Fruit fly (Drosophila melanogaster) whole organism, prepupa: ENCODE measurements around the gene CHES-1-like.
A peak's percentile ranks its signal among the peaks of the same experiment; 100 is the strongest.

Experiments
- Blimp-1 ChIP-seq: fragments of 200-800 bp; sonication (Bioruptor generic); optimal IDR thresholded peaks from 3 replicates; lab custom pipeline; 2017; ENCODE audit warnings: missing biosample characterization, missing genetic modification characterization, mild to moderate bottlenecking, moderate library complexity, missing genetic modification reagents
- CG10631 ChIP-seq: fragments of 200-800 bp; sonication (Bioruptor generic); optimal IDR thresholded peaks from 2 replicates; lab custom pipeline; 2016; ENCODE audit warnings: missing biosample characterization, missing genetic modification characterization
- CG10669 ChIP-seq: fragments of 200-800 bp; sonication (Bioruptor generic); optimal IDR thresholded peaks from 3 replicates; lab custom pipeline; 2018; ENCODE audit warnings: missing biosample characterization, mild to moderate bottlenecking, missing genetic modification characterization, moderate library complexity
- CG11294 ChIP-seq: fragments of 200-800 bp; sonication (Bioruptor generic); IDR thresholded peaks from 2 replicates; pipeline ENCODE4 v1.3.6; 2022; ENCODE audit warnings: missing biosample characterization, missing genetic modification characterization
- CG11762 ChIP-seq: fragments of 200-800 bp; sonication (Bioruptor generic); optimal IDR thresholded peaks from 3 replicates; lab custom pipeline; 2016; ENCODE audit warnings: missing biosample characterization, missing genetic modification characterization; ENCODE audit not compliant: insufficient read depth
- CG15336 ChIP-seq: fragments of 200-800 bp; sonication (Bioruptor generic); IDR thresholded peaks from 2 replicates; pipeline ENCODE4 v1.3.6; 2022; ENCODE audit warnings: missing biosample characterization, missing genetic modification characterization
- CG1621 ChIP-seq: fragments of 200-800 bp; sonication (Bioruptor generic); optimal IDR thresholded peaks from 3 replicates; lab custom pipeline; 2018; ENCODE audit warnings: missing biosample characterization, mild to moderate bottlenecking, missing genetic modification characterization
- CG16779 ChIP-seq: fragments of 200-800 bp; sonication (Bioruptor generic); optimal IDR thresholded peaks from 3 replicates; lab custom pipeline; 2017; ENCODE audit warnings: missing biosample characterization, mild to moderate bottlenecking, missing genetic modification characterization
- CG32006 ChIP-seq: fragments of 200-800 bp; sonication (Bioruptor generic); optimal IDR thresholded peaks from 3 replicates; lab custom pipeline; 2017; ENCODE audit warnings: missing biosample characterization, mild to moderate bottlenecking, missing genetic modification characterization
- CG3919 ChIP-seq: fragments of 200-800 bp; sonication (Bioruptor generic); optimal IDR thresholded peaks from 3 replicates; lab custom pipeline; 2016; ENCODE audit warnings: missing biosample characterization, missing genetic modification characterization
- CG4318 ChIP-seq: fragments of 200-800 bp; sonication (Bioruptor generic); optimal IDR thresholded peaks from 3 replicates; lab custom pipeline; 2017; ENCODE audit warnings: missing biosample characterization, mild to moderate bottlenecking, missing genetic modification characterization
- CG6276 ChIP-seq: fragments of 200-800 bp; sonication (Bioruptor generic); optimal IDR thresholded peaks from 2 replicates; lab custom pipeline; 2017; ENCODE audit warnings: missing biosample characterization, mild to moderate bottlenecking, missing genetic modification characterization
- CG6792 ChIP-seq: fragments of 200-800 bp; sonication (Bioruptor generic); optimal IDR thresholded peaks from 3 replicates; lab custom pipeline; 2016; ENCODE audit warnings: missing biosample characterization, missing genetic modification characterization
- CG6808 ChIP-seq: fragments of 200-800 bp; sonication (Bioruptor generic); optimal IDR thresholded peaks from 3 replicates; lab custom pipeline; 2017; ENCODE audit warnings: missing biosample characterization, missing genetic modification characterization, mild to moderate bottlenecking, moderate library complexity, missing genetic modification reagents
- CG8632 ChIP-seq: fragments of 200-800 bp; sonication (Bioruptor generic); optimal IDR thresholded peaks from 3 replicates; lab custom pipeline; 2016; ENCODE audit warnings: missing biosample characterization, missing genetic modification characterization
- CG9139 ChIP-seq: fragments of 200-800 bp; sonication (Bioruptor generic); optimal IDR thresholded peaks from 3 replicates; lab custom pipeline; 2017; ENCODE audit warnings: missing biosample characterization, mild to moderate bottlenecking, missing genetic modification characterization
- Eip78C ChIP-seq: fragments of 200-800 bp; sonication (Bioruptor generic); peaks from one replicate; lab custom pipeline; 2016; ENCODE audit warnings: missing biosample characterization, missing genetic modification characterization
- Eip93F ChIP-seq: fragments of 200-800 bp; sonication (Bioruptor generic); optimal IDR thresholded peaks from 2 replicates; lab custom pipeline; 2016; ENCODE audit warnings: missing biosample characterization, mild to moderate bottlenecking, missing genetic modification characterization
- Ets96B ChIP-seq: fragments of 200-800 bp; optimal IDR thresholded peaks from 2 replicates; lab custom pipeline; 2019; ENCODE audit warnings: missing biosample characterization, mild to moderate bottlenecking, missing genetic modification characterization, moderate library complexity
- Gug ChIP-seq: fragments of 200-800 bp; sonication (Bioruptor generic); IDR thresholded peaks from 2 replicates; pipeline ENCODE4 v1.3.6; 2022; ENCODE audit warnings: missing biosample characterization, missing genetic modification characterization
- Hr38 ChIP-seq: sonication (Bioruptor generic); optimal IDR thresholded peaks from 2 replicates; lab custom pipeline; 2016; ENCODE audit warnings: missing biosample characterization, missing genetic modification characterization
- Hr39 ChIP-seq: fragments of 200-800 bp; sonication (Bioruptor generic); optimal IDR thresholded peaks from 2 replicates; lab custom pipeline; 2016; ENCODE audit warnings: missing biosample characterization, missing genetic modification characterization
- Hr4 ChIP-seq: fragments of 200-800 bp; sonication (Bioruptor generic); optimal IDR thresholded peaks from 3 replicates; lab custom pipeline; 2016; ENCODE audit warnings: missing biosample characterization, missing genetic modification characterization
- Lpt ChIP-seq: fragments of 200-800 bp; sonication (Bioruptor generic); optimal IDR thresholded peaks from 3 replicates; lab custom pipeline; 2016; ENCODE audit warnings: missing biosample characterization, missing genetic modification characterization
- Met ChIP-seq: fragments of 200-800 bp; sonication (Bioruptor generic); optimal IDR thresholded peaks from 3 replicates; lab custom pipeline; 2016; ENCODE audit warnings: missing biosample characterization, missing genetic modification characterization
- OdsH ChIP-seq: fragments of 200-800 bp; sonication (Bioruptor generic); optimal IDR thresholded peaks from 3 replicates; lab custom pipeline; 2016; ENCODE audit warnings: missing biosample characterization, missing genetic modification characterization
- Smox ChIP-seq: fragments of 200-800 bp; sonication (Bioruptor generic); optimal IDR thresholded peaks from 3 replicates; lab custom pipeline; 2016; ENCODE audit warnings: missing biosample characterization, missing genetic modification characterization
- Sox102F ChIP-seq: fragments of 200-800 bp; sonication (Bioruptor generic); optimal IDR thresholded peaks from 2 replicates; lab custom pipeline; 2016; ENCODE audit warnings: missing biosample characterization, mild to moderate bottlenecking, missing genetic modification characterization
- Sox14 ChIP-seq: fragments of 200-800 bp; sonication (Bioruptor generic); optimal IDR thresholded peaks from 3 replicates; lab custom pipeline; 2016; ENCODE audit warnings: missing biosample characterization, missing genetic modification characterization
- Sox15 ChIP-seq: fragments of 200-800 bp; sonication (Bioruptor generic); optimal IDR thresholded peaks from 3 replicates; lab custom pipeline; 2016; ENCODE audit warnings: missing biosample characterization, missing genetic modification characterization
- achi ChIP-seq: fragments of 200-800 bp; sonication (Bioruptor generic); optimal IDR thresholded peaks from 3 replicates; lab custom pipeline; 2016; ENCODE audit warnings: missing biosample characterization, missing genetic modification characterization
- acj6 ChIP-seq: fragments of 200-800 bp; sonication (Bioruptor generic); optimal IDR thresholded peaks from 3 replicates; lab custom pipeline; 2016; ENCODE audit warnings: missing biosample characterization, missing genetic modification characterization
- cyc ChIP-seq: fragments of 200-800 bp; sonication (Bioruptor generic); optimal IDR thresholded peaks from 3 replicates; lab custom pipeline; 2016; ENCODE audit warnings: missing biosample characterization, missing genetic modification characterization
- dsx ChIP-seq: fragments of 200-800 bp; optimal IDR thresholded peaks from 3 replicates; lab custom pipeline; 2019; ENCODE audit warnings: missing biosample characterization, mild to moderate bottlenecking, missing genetic modification characterization, moderate library complexity; ENCODE audit not compliant: poor library complexity, severe bottlenecking
- fd59A ChIP-seq: fragments of 200-800 bp; sonication (Bioruptor generic); optimal IDR thresholded peaks from 2 replicates; lab custom pipeline; 2017; ENCODE audit warnings: missing biosample characterization, mild to moderate bottlenecking, missing genetic modification characterization, missing genetic modification reagents
- fd85E ChIP-seq: fragments of 200-800 bp; sonication (Bioruptor generic); optimal IDR thresholded peaks from 3 replicates; lab custom pipeline; 2016; ENCODE audit warnings: missing biosample characterization, missing genetic modification characterization
- fkh ChIP-seq: fragments of 200-800 bp; sonication (Bioruptor generic); optimal IDR thresholded peaks from 3 replicates; lab custom pipeline; 2017; ENCODE audit warnings: missing biosample characterization, mild to moderate bottlenecking, missing genetic modification characterization, moderate library complexity
- pdm3 ChIP-seq: fragments of 200-800 bp; sonication (Bioruptor generic); optimal IDR thresholded peaks from 3 replicates; lab custom pipeline; 2016; ENCODE audit warnings: missing biosample characterization, missing genetic modification characterization
- salr ChIP-seq, 2 experiments: fragments of 200-800 bp; sonication (Bioruptor generic); optimal IDR thresholded peaks; 3 replicates each; lab custom pipeline; 2016 to 2018; ENCODE audit warnings: missing biosample characterization in 2 of 2, missing genetic modification characterization in 2 of 2, mild to moderate bottlenecking in 1 of 2
- spab ChIP-seq: fragments of 200-800 bp; sonication (Bioruptor generic); optimal IDR thresholded peaks from 2 replicates; lab custom pipeline; 2017; ENCODE audit warnings: missing biosample characterization, mild to moderate bottlenecking, missing genetic modification characterization, missing genetic modification reagents
- svp ChIP-seq: fragments of 200-800 bp; sonication (Bioruptor generic); peaks from one replicate; lab custom pipeline; 2016; ENCODE audit warnings: missing biosample characterization, missing genetic modification characterization
- vri ChIP-seq: fragments of 200-800 bp; sonication (Bioruptor generic); optimal IDR thresholded peaks from 3 replicates; lab custom pipeline; 2016; ENCODE audit warnings: missing biosample characterization, mild to moderate bottlenecking, missing genetic modification characterization

CHES-1-like gene

dm6 chrX:7706398-7707349, 2.5 kb downstream of the CHES-1-like start (continued):
- TF ChIP-seq CG10631 (GFP tag; lab: Kevin White, UChicago), result peak; percentile 99
- TF ChIP-seq Sox15, result peak; percentile 93
- peak; percentile 91 for TF ChIP-seq fkh (GFP tag; lab: Kevin White, UChicago)
- peak; percentile 91 for TF ChIP-seq fd85E (GFP tag; lab: Kevin White, UChicago)
- TF ChIP-seq CG16779 (tag; lab: Kevin White, UChicago), result peak; percentile 96
- TF ChIP-seq Ets96B (tag; lab: Kevin White, UChicago), result peak; percentile 99
- TF ChIP-seq acj6, result peak; percentile 98
- TF ChIP-seq Met (GFP tag; lab: Kevin White, UChicago), result peak; percentile 97
- peak; percentile 98 for TF ChIP-seq achi (GFP tag; lab: Kevin White, UChicago)
- peak; percentile 96 for TF ChIP-seq Hr4 (GFP tag; lab: Kevin White, UChicago)
- TF ChIP-seq CG32006 (GFP tag; lab: Kevin White, UChicago), result peak; percentile 98
- peak; percentile 91 for TF ChIP-seq CG11762 (GFP tag; lab: Kevin White, UChicago)
- TF ChIP-seq Sox14 (GFP tag; lab: Kevin White, UChicago), result peak; percentile 95
- TF ChIP-seq Sox102F (GFP tag; lab: Kevin White, UChicago), result peak; percentile 97
- peak; percentile 98 for TF ChIP-seq svp (GFP tag; lab: Kevin White, UChicago)
- TF ChIP-seq cyc (GFP tag; lab: Kevin White, UChicago), result peak; percentile 94
- peak; percentile 98 for TF ChIP-seq CG9139 (GFP tag; lab: Kevin White, UChicago)
- TF ChIP-seq, all 60 proteins: peak for 59

- TF ChIP-seq Hr38 (no peak), Blimp-1 (GFP tag; lab: Kevin White, UChicago) (peak; percentile 84), Met (GFP tag; lab: Kevin White, UChicago) (peak; percentile 95), CG6792 (GFP tag; lab: Kevin White, UChicago) (peak; percentile 92), CG15336 (GFP tag; lab: Robert Waterston, UW) (peak; percentile 90), cyc (GFP tag; lab: Kevin White, UChicago) (peak; percentile 91), Ets96B (tag; lab: Kevin White, UChicago) (peak; percentile 92), vri (GFP tag; lab: Kevin White, UChicago) (peak; percentile 78), fd59A (GFP tag; lab: Kevin White, UChicago) (peak; percentile 89), CG6808 (GFP tag; lab: Kevin White, UChicago) (peak; percentile 86), CG32006 (GFP tag; lab: Kevin White, UChicago) (peak; percentile 96), Eip78C (peak; percentile 99), Lpt (GFP tag; lab: Kevin White, UChicago) (peak; percentile 91), CG11294 (GFP tag; lab: Robert Waterston, UW) (peak; percentile 83), CG3919 (GFP tag; lab: Kevin White, UChicago) (peak; percentile 94), Sox14 (GFP tag; lab: Kevin White, UChicago) (peak; percentile 90), Hr39 (GFP tag; lab: Kevin White, UChicago) (peak; percentile 91), Smox (peak; percentile 94), spab (peak; percentile 90), Hr4 (GFP tag; lab: Kevin White, UChicago) (peak; percentile 91), dsx (GFP tag; lab: Kevin White, UChicago) (peak; percentile 99), Eip93F (GFP tag; lab: Kevin White, UChicago) (peak; percentile 90), CG8632 (GFP tag; lab: Kevin White, UChicago) (peak; percentile 92), CG1621 (peak; percentile 80), svp (GFP tag; lab: Kevin White, UChicago) (peak; percentile 96), CG10669 (GFP tag; lab: Kevin White, UChicago) (peak; percentile 93), CG16779 (tag; lab: Kevin White, UChicago) (peak; percentile 88), CG6276 (GFP tag; lab: Kevin White, UChicago) (peak; percentile 93), salr (GFP tag; optimal IDR thresholded peaks at IDR 0.05; lab: Kevin White, UChicago) (peak; percentile 78 to 95), fkh (GFP tag; lab: Kevin White, UChicago) (peak; percentile 79), CG4318 (peak; percentile 94), pdm3 (peak; percentile 95), acj6 (peak; percentile 94), OdsH (GFP tag; lab: Kevin White, UChicago) (peak; percentile 94), Gug (peak; percentile 88), CG10631 (GFP tag; lab: Kevin White, UChicago) (peak; percentile 94)
Measured at dm6 chrX:7705175-7706097, 3.7 kb downstream of the CHES-1-like start.
